Fruit fly (Drosophila melanogaster) whole organism, embryonic: ENCODE measurements around the gene CG43052.
A peak's percentile ranks its signal among the peaks of the same experiment; 100 is the strongest.

Experiments
- ATbp ChIP-seq: fragments of 200-800 bp; sonication (Bioruptor generic); optimal IDR thresholded peaks from 2 replicates; lab custom pipeline; 2017; ENCODE audit warnings: missing biosample characterization, mild to moderate bottlenecking, missing genetic modification characterization, missing genetic modification reagents
- Ada2b ChIP-seq: fragments of 200-800 bp; sonication (Bioruptor generic); IDR thresholded peaks from 2 replicates; pipeline ENCODE4 v1.3.6; 2022; ENCODE audit warnings: missing biosample characterization, missing genetic modification characterization
- CG11085 ChIP-seq: fragments of 200-800 bp; sonication (Bioruptor generic); IDR thresholded peaks from 2 replicates; pipeline ENCODE4 v1.3.6; 2022; ENCODE audit warnings: missing biosample characterization, missing genetic modification characterization
- CG11696 ChIP-seq: fragments of 200-800 bp; sonication (Bioruptor generic); IDR thresholded peaks from 2 replicates; pipeline ENCODE4 v1.3.6; 2022; ENCODE audit warnings: missing biosample characterization, missing genetic modification characterization
- CG14014 ChIP-seq: fragments of 200-800 bp; sonication (Bioruptor generic); IDR thresholded peaks from 2 replicates; pipeline ENCODE4 v1.3.6; 2022; ENCODE audit warnings: missing biosample characterization, missing genetic modification characterization
- CG15011 ChIP-seq: fragments of 200-800 bp; sonication (Bioruptor generic); optimal IDR thresholded peaks from 3 replicates; lab custom pipeline; 2018; ENCODE audit warnings: missing biosample characterization, mild to moderate bottlenecking, missing genetic modification characterization
- CG16863 ChIP-seq: fragments of 200-800 bp; sonication (Bioruptor generic); optimal IDR thresholded peaks from 3 replicates; lab custom pipeline; 2016; ENCODE audit warnings: missing biosample characterization, missing genetic modification characterization
- CG2116 ChIP-seq: fragments of 200-800 bp; sonication (Bioruptor generic); optimal IDR thresholded peaks from 3 replicates; lab custom pipeline; 2018; ENCODE audit warnings: missing biosample characterization, mild to moderate bottlenecking, missing genetic modification characterization
- CG31365 ChIP-seq: fragments of 200-800 bp; sonication (Bioruptor generic); optimal IDR thresholded peaks from 2 replicates; lab custom pipeline; 2018; ENCODE audit warnings: missing biosample characterization, mild to moderate bottlenecking, missing genetic modification characterization
- CG34422 ChIP-seq: fragments of 200-800 bp; sonication (Bioruptor generic); IDR thresholded peaks from 3 replicates; pipeline ENCODE4 v1.3.6; 2022; ENCODE audit warnings: missing biosample characterization, missing genetic modification characterization
- CG4328 ChIP-seq: fragments of 200-800 bp; sonication (Bioruptor generic); optimal IDR thresholded peaks from 3 replicates; lab custom pipeline; 2017; ENCODE audit warnings: missing biosample characterization, missing genetic modification reagents, missing genetic modification characterization
- CG4424 ChIP-seq: fragments of 200-800 bp; sonication (Bioruptor generic); optimal IDR thresholded peaks from 3 replicates; lab custom pipeline; 2016; ENCODE audit warnings: missing biosample characterization, missing genetic modification characterization
- CG4617 ChIP-seq: fragments of 200-800 bp; sonication (Bioruptor generic); optimal IDR thresholded peaks from 3 replicates; lab custom pipeline; 2016; ENCODE audit warnings: missing biosample characterization, missing genetic modification characterization, borderline replicate concordance
- CG8478 ChIP-seq: fragments of >200 bp; optimal IDR thresholded peaks from 2 replicates; lab custom pipeline; 2018
- Doc2 ChIP-seq: fragments of 200-800 bp; sonication (Bioruptor generic); IDR thresholded peaks from 2 replicates; pipeline ENCODE4 v1.3.6; 2022; ENCODE audit warnings: missing biosample characterization, missing genetic modification characterization
- Ets97D ChIP-seq: fragments of 200-800 bp; sonication (Bioruptor generic); optimal IDR thresholded peaks from 3 replicates; lab custom pipeline; 2016; ENCODE audit warnings: missing biosample characterization, missing genetic modification characterization
- HLH54F ChIP-seq: fragments of 200-800 bp; sonication (Bioruptor generic); optimal IDR thresholded peaks from 3 replicates; lab custom pipeline; 2016; ENCODE audit warnings: missing biosample characterization, missing genetic modification characterization
- NfI ChIP-seq: fragments of 200-800 bp; sonication (Bioruptor generic); optimal IDR thresholded peaks from 3 replicates; lab custom pipeline; 2018; ENCODE audit warnings: missing biosample characterization, mild to moderate bottlenecking, missing genetic modification characterization, moderate library complexity
- Pdp1 ChIP-seq, 2 experiments: fragments of 200-800 bp; sonication (Bioruptor generic); optimal IDR thresholded peaks; 3 replicates each; lab custom pipeline; 2016; ENCODE audit warnings: missing biosample characterization in 2 of 2, missing genetic modification characterization in 2 of 2, mild to moderate bottlenecking in 1 of 2, moderate library complexity in 1 of 2
- Scr ChIP-seq: fragments of 200-800 bp; sonication (Bioruptor generic); IDR thresholded peaks from 2 replicates; pipeline ENCODE4 v1.3.6; 2022; ENCODE audit warnings: missing biosample characterization, missing genetic modification characterization; ENCODE audit not compliant: partially characterized antibody
- Spps ChIP-seq: fragments of 200-800 bp; sonication (Bioruptor generic); optimal IDR thresholded peaks from 2 replicates; lab custom pipeline; 2018; ENCODE audit warnings: missing biosample characterization, mild to moderate bottlenecking, missing genetic modification characterization
- Vsx1 ChIP-seq: fragments of 200-800 bp; sonication (Bioruptor generic); optimal IDR thresholded peaks from 2 replicates; lab custom pipeline; 2017; ENCODE audit warnings: missing biosample characterization, mild to moderate bottlenecking, missing genetic modification characterization, missing genetic modification reagents
- Xbp1 ChIP-seq: fragments of 200-800 bp; sonication (Bioruptor generic); optimal IDR thresholded peaks from 3 replicates; lab custom pipeline; 2016; ENCODE audit warnings: missing biosample characterization, mild to moderate bottlenecking, missing genetic modification characterization
- ac ChIP-seq: fragments of 200-800 bp; sonication (Bioruptor generic); optimal IDR thresholded peaks from 3 replicates; lab custom pipeline; 2017; ENCODE audit warnings: missing biosample characterization, mild to moderate bottlenecking, missing genetic modification characterization
- amos ChIP-seq: fragments of 200-800 bp; sonication (Bioruptor generic); IDR thresholded peaks from 2 replicates; pipeline ENCODE4 v1.3.6; 2022; ENCODE audit warnings: missing biosample characterization, missing genetic modification characterization; ENCODE audit not compliant: partially characterized antibody
- bbx ChIP-seq: fragments of 200-800 bp; sonication (Bioruptor generic); IDR thresholded peaks from 2 replicates; pipeline ENCODE4 v1.3.6; 2022; ENCODE audit warnings: missing biosample characterization, missing genetic modification characterization; ENCODE audit not compliant: partially characterized antibody
- corto ChIP-seq: fragments of 200-800 bp; sonication (Bioruptor generic); optimal IDR thresholded peaks from 2 replicates; lab custom pipeline; 2016; ENCODE audit warnings: missing biosample characterization, mild to moderate bottlenecking, missing genetic modification characterization, moderate library complexity
- danr ChIP-seq: fragments of 200-800 bp; sonication (Bioruptor generic); IDR thresholded peaks from 2 replicates; pipeline ENCODE4 v1.3.6; 2022; ENCODE audit warnings: missing biosample characterization, missing genetic modification characterization
- dati ChIP-seq: fragments of 200-800 bp; sonication (Bioruptor generic); IDR thresholded peaks from 2 replicates; pipeline ENCODE4 v1.3.6; 2022; ENCODE audit warnings: missing biosample characterization, missing genetic modification characterization
- dimm ChIP-seq: fragments of 200-800 bp; sonication (Bioruptor generic); IDR thresholded peaks from 2 replicates; pipeline ENCODE4 v1.3.6; 2022; ENCODE audit warnings: missing biosample characterization, missing genetic modification characterization
- dmrt99B ChIP-seq: fragments of 200-800 bp; sonication (Bioruptor generic); optimal IDR thresholded peaks from 2 replicates; lab custom pipeline; 2018; ENCODE audit warnings: missing biosample characterization, mild to moderate bottlenecking, missing genetic modification characterization, moderate library complexity
- dpn ChIP-seq, 2 experiments: fragments of 200-800 bp; sonication (Bioruptor generic); optimal IDR thresholded peaks; 3 replicates each; lab custom pipeline; 2016; ENCODE audit warnings: missing biosample characterization in 2 of 2, missing genetic modification characterization in 2 of 2
- dysf ChIP-seq: fragments of 200-800 bp; sonication (Bioruptor generic); IDR thresholded peaks from 3 replicates; pipeline ENCODE4 v1.3.6; 2022; ENCODE audit warnings: missing biosample characterization, missing genetic modification characterization
- hb ChIP-seq: fragments of 200-800 bp; sonication (Bioruptor generic); IDR thresholded peaks from 3 replicates; pipeline ENCODE4 v1.3.6; 2022; ENCODE audit warnings: missing biosample characterization, missing genetic modification characterization; ENCODE audit not compliant: partially characterized antibody
- hth ChIP-seq: fragments of >200 bp; optimal IDR thresholded peaks from 2 replicates; lab custom pipeline; 2017; ENCODE audit warnings: inconsistent platforms
- jing ChIP-seq: fragments of 200-800 bp; sonication (Bioruptor generic); optimal IDR thresholded peaks from 2 replicates; lab custom pipeline; 2018; ENCODE audit warnings: missing biosample characterization, mild to moderate bottlenecking, missing genetic modification characterization
- ken ChIP-seq: fragments of 200-800 bp; sonication (Bioruptor generic); IDR thresholded peaks from 3 replicates; pipeline ENCODE4 v1.3.6; 2022; ENCODE audit warnings: missing biosample characterization, missing genetic modification characterization
- lola ChIP-seq, 3 experiments: fragments of >200 bp in 2 of 3; fragments of 200-800 bp in 1 of 3; sonication (Bioruptor generic) in 1 of 3; optimal IDR thresholded peaks; 2 replicates each; lab custom pipeline; 2017 to 2019; ENCODE audit warnings: missing biosample characterization in 3 of 3, missing genetic modification characterization in 3 of 3, mild to moderate bottlenecking in 1 of 3, moderate library complexity in 1 of 3
- nerfin-2 ChIP-seq: fragments of 200-800 bp; sonication (Bioruptor generic); IDR thresholded peaks from 2 replicates; pipeline ENCODE4 v1.3.6; 2022; ENCODE audit warnings: missing biosample characterization, missing genetic modification characterization; ENCODE audit not compliant: partially characterized antibody
- nom ChIP-seq: fragments of 200-800 bp; sonication (Bioruptor generic); optimal IDR thresholded peaks from 2 replicates; lab custom pipeline; 2017; ENCODE audit warnings: missing biosample characterization, missing genetic modification characterization, mild to moderate bottlenecking, moderate library complexity, missing genetic modification reagents
- odd ChIP-seq: fragments of 200-800 bp; sonication (Bioruptor generic); optimal IDR thresholded peaks from 2 replicates; lab custom pipeline; 2017; ENCODE audit warnings: missing biosample characterization, mild to moderate bottlenecking, missing genetic modification characterization
- peb ChIP-seq: fragments of 200-800 bp; sonication (Bioruptor generic); IDR thresholded peaks from 2 replicates; pipeline ENCODE4 v1.3.6; 2022; ENCODE audit warnings: missing biosample characterization, missing genetic modification characterization
- salm ChIP-seq: fragments of 200-800 bp; sonication (Bioruptor generic); optimal IDR thresholded peaks from 2 replicates; lab custom pipeline; 2018; ENCODE audit warnings: missing biosample characterization, mild to moderate bottlenecking, missing genetic modification characterization
- usp ChIP-seq: fragments of >200 bp; optimal IDR thresholded peaks from 2 replicates; lab custom pipeline; 2017; ENCODE audit warnings: missing biosample characterization, missing genetic modification characterization
- wdn ChIP-seq: fragments of 200-800 bp; sonication (Bioruptor generic); IDR thresholded peaks from 2 replicates; pipeline ENCODE4 v1.3.6; 2022; ENCODE audit warnings: missing biosample characterization, missing genetic modification characterization
- wor ChIP-seq: fragments of 200-800 bp; sonication (Bioruptor generic); IDR thresholded peaks from 2 replicates; pipeline ENCODE4 v1.3.6; 2022; ENCODE audit warnings: missing biosample characterization, missing genetic modification characterization
- zf30C ChIP-seq: fragments of 200-800 bp; sonication (Bioruptor generic); optimal IDR thresholded peaks from 3 replicates; lab custom pipeline; 2018; ENCODE audit warnings: missing biosample characterization, mild to moderate bottlenecking, missing genetic modification characterization
- zfh1 ChIP-seq: fragments of 200-800 bp; sonication (Bioruptor generic); IDR thresholded peaks from 3 replicates; pipeline ENCODE4 v1.3.6; 2022; ENCODE audit warnings: missing biosample characterization, missing genetic modification characterization
- zfh2 ChIP-seq: fragments of 200-800 bp; sonication (Bioruptor generic); optimal IDR thresholded peaks from 2 replicates; lab custom pipeline; 2016; ENCODE audit warnings: missing biosample characterization, missing genetic modification characterization

The CG43052 gene

dm6 chr2L:14355033-14355851, 3.4 kb downstream of the CG43052 start, which contains the start of gene Rab14 (continued):
- TF ChIP-seq ken (GFP tag; lab: Robert Waterston, UW) (peak; percentile 69), Spps (tag; lab: Kevin White, UChicago) (peak; percentile 31), NfI (peak; percentile 86), wdn (peak; percentile 83), hb (GFP tag; lab: Robert Waterston, UW) (peak; percentile 80), peb (peak; percentile 48), Xbp1 (GFP tag; lab: Kevin White, UChicago) (peak; percentile 78), CG4328 (GFP tag; lab: Kevin White, UChicago) (peak; percentile 61), wor (GFP tag; lab: Robert Waterston, UW) (peak; percentile 66), Doc2 (GFP tag; lab: Robert Waterston, UW) (no peak), jing (peak; percentile 32), usp (GFP tag; lab: Kevin White, UChicago) (no peak), CG31365 (tag; lab: Kevin White, UChicago) (no peak), nom (peak; percentile 44), zf30C (GFP tag; lab: Kevin White, UChicago) (no peak), Vsx1 (GFP tag; lab: Kevin White, UChicago) (peak; percentile 70), salm (tag; lab: Kevin White, UChicago) (peak; percentile 71), CG4424 (peak; percentile 83), zfh1 (GFP tag; lab: Robert Waterston, UW) (peak; percentile 85), ATbp (GFP tag; lab: Kevin White, UChicago) (peak; percentile 84), CG11085 (GFP tag; lab: Robert Waterston, UW) (peak; percentile 62), CG2116 (peak; percentile 72), CG8478 (lab: Kevin White, UChicago) (peak; percentile 74), Scr (GFP tag; lab: Robert Waterston, UW) (peak; percentile 81), CG11696 (GFP tag; lab: Robert Waterston, UW) (peak; percentile 75), bbx (GFP tag; lab: Robert Waterston, UW) (peak; percentile 91), nerfin-2 (peak; percentile 91), dimm (peak; percentile 15; the same call in 1 of the 2 replicates), danr (GFP tag; lab: Robert Waterston, UW) (peak; percentile 14; the same call in 1 of the 2 replicates), CG15011 (no peak), hth (lab: Kevin White, UChicago) (no peak), dati (peak; percentile 18; the same call in 1 of the 2 replicates), CG16863 (GFP tag; lab: Kevin White, UChicago) (peak; percentile 34), amos (GFP tag; lab: Robert Waterston, UW) (peak; percentile 93), Ets97D (GFP tag; lab: Kevin White, UChicago) (peak; percentile 69), odd (GFP tag; lab: Kevin White, UChicago) (peak; percentile 82), ac (GFP tag; lab: Kevin White, UChicago) (peak; percentile 27), dysf (peak; percentile 84), CG14014 (GFP tag; lab: Robert Waterston, UW) (peak; percentile 89), CG4617 (GFP tag; lab: Kevin White, UChicago) (peak; percentile 96), HLH54F (GFP tag; lab: Kevin White, UChicago) (peak; percentile 65), lola (GFP tag; optimal IDR thresholded peaks at IDR 0.05; lab: Kevin White, UChicago) (peak in 1 of 3 experiments; percentile 57), dmrt99B (peak; percentile 83), corto (no peak), Pdp1 (GFP tag; optimal IDR thresholded peaks at IDR 0.05; lab: Kevin White, UChicago) (peak; percentile 47 to 78), dpn (GFP tag; optimal IDR thresholded peaks at IDR 0.05; lab: Kevin White, UChicago) (peak; percentile 60 to 82), Ada2b (GFP tag; lab: Robert Waterston, UW) (peak; percentile 77), CG34422 (GFP tag; lab: Robert Waterston, UW) (peak; percentile 90), zfh2 (GFP tag; lab: Kevin White, UChicago) (peak; percentile 79)
